Fruit fly (Drosophila melanogaster): Measurements from ENCODE around the gene Cht7.

The Cht7 gene

dm6 chr3L:3121769-3122432 lies 15.1 kb upstream of the Cht7 start (continued):
- TF ChIP-seq vfl (GFP tag; optimal IDR thresholded peaks at IDR 0.05), result no peak
- no peak for TF ChIP-seq CG11247 (GFP tag; IDR thresholded peaks at IDR 0.05)
- peak; percentile 57; the same call in 1 of the 4 replicates for TF ChIP-seq chinmo (GFP tag; IDR thresholded peaks at IDR 0.05; ENCODE audit: partially characterized antibody)
- TF ChIP-seq en (GFP tag; optimal IDR thresholded peaks at IDR 0.05), result no peak
- TF ChIP-seq insv (GFP tag; optimal IDR thresholded peaks at IDR 0.05), result no peak
- no peak for TF ChIP-seq CG34376 (GFP tag; optimal IDR thresholded peaks at IDR 0.05)
- peak in 1 of 2 experiments; percentile 41 for TF ChIP-seq Pdp1 (GFP tag; optimal IDR thresholded peaks at IDR 0.05)
- no peak for TF ChIP-seq Nf-YC (tag; optimal IDR thresholded peaks at IDR 0.05)
- no peak for TF ChIP-seq cwo (GFP tag; optimal IDR thresholded peaks at IDR 0.05)
- TF ChIP-seq btn (GFP tag; optimal IDR thresholded peaks at IDR 0.05), result no peak
- TF ChIP-seq jing (GFP tag; optimal IDR thresholded peaks at IDR 0.05), result no peak
- TF ChIP-seq dan (GFP tag; IDR thresholded peaks at IDR 0.05), result no peak
- TF ChIP-seq HLH4C (GFP tag; IDR thresholded peaks at IDR 0.05; ENCODE audit: partially characterized antibody), result peak; percentile 24; the same call in 1 of the 3 replicates
- no peak for TF ChIP-seq Max (GFP tag; optimal IDR thresholded peaks at IDR 0.05)
- no peak for TF ChIP-seq Hr3 (GFP tag; optimal IDR thresholded peaks at IDR 0.05)
- TF ChIP-seq bbx (GFP tag; IDR thresholded peaks at IDR 0.05; ENCODE audit: partially characterized antibody), result peak; percentile 48
- no peak for TF ChIP-seq NC2α (GFP tag; optimal IDR thresholded peaks at IDR 0.05)
- TF ChIP-seq CG10979 (tag; optimal IDR thresholded peaks at IDR 0.05), result no peak
- TF ChIP-seq fru (optimal IDR thresholded peaks at IDR 0.05), result no peak
- no peak for TF ChIP-seq yki (optimal IDR thresholded peaks at IDR 0.05)
- no peak for TF ChIP-seq CG3163 (GFP tag; optimal IDR thresholded peaks at IDR 0.05)
- TF ChIP-seq CG9817 (tag; optimal IDR thresholded peaks at IDR 0.05), result no peak
- TF ChIP-seq run (tag; optimal IDR thresholded peaks at IDR 0.05), result no peak
- peak; percentile 71 for TF ChIP-seq CG6791 (GFP tag; IDR thresholded peaks at IDR 0.05; ENCODE audit: partially characterized antibody)
- no peak for TF ChIP-seq Hr51 (GFP tag; optimal IDR thresholded peaks at IDR 0.05)
- no peak for TF ChIP-seq Eip74EF (GFP tag; optimal IDR thresholded peaks at IDR 0.05)
- no peak for TF ChIP-seq bcd (GFP tag; optimal IDR thresholded peaks at IDR 0.05)
- no peak for TF ChIP-seq HLH3B (GFP tag; IDR thresholded peaks at IDR 0.05)
- no peak for TF ChIP-seq CG12219 (GFP tag; optimal IDR thresholded peaks at IDR 0.05)
- no peak for TF ChIP-seq crol (GFP tag; IDR thresholded peaks at IDR 0.05)
- TF ChIP-seq Dp (GFP tag; optimal IDR thresholded peaks at IDR 0.05), result no peak
- TF ChIP-seq exex (tag; optimal IDR thresholded peaks at IDR 0.05), result peak; percentile 34
- TF ChIP-seq Awh (GFP tag; IDR thresholded peaks at IDR 0.05), result no peak
- no peak for TF ChIP-seq da (GFP tag; optimal IDR thresholded peaks at IDR 0.05)
- TF ChIP-seq lola (GFP tag; optimal IDR thresholded peaks at IDR 0.05), result no peak
- peak; percentile 97 for TF ChIP-seq Bdp1 (GFP tag; optimal IDR thresholded peaks at IDR 0.05)
- no peak for TF ChIP-seq CG18619 (GFP tag; optimal IDR thresholded peaks at IDR 0.05)
- TF ChIP-seq H2.0 (GFP tag; IDR thresholded peaks at IDR 0.05), result no peak
- TF ChIP-seq CG8924 (tag; optimal IDR thresholded peaks at IDR 0.05), result no peak
- no peak for TF ChIP-seq Chrac-16 (GFP tag; optimal IDR thresholded peaks at IDR 0.05)
- no peak for TF ChIP-seq CG11398 (GFP tag; optimal IDR thresholded peaks at IDR 0.05)
- TF ChIP-seq CG9437 (GFP tag; optimal IDR thresholded peaks at IDR 0.05), result no peak
- TF ChIP-seq Spps (tag; optimal IDR thresholded peaks at IDR 0.05), result no peak
- TF ChIP-seq inv (GFP tag; IDR thresholded peaks at IDR 0.05; ENCODE audit: partially characterized antibody), result peak; percentile 10; the same call in 1 of the 2 replicates
- TF ChIP-seq otp (GFP tag; IDR thresholded peaks at IDR 0.05), result no peak
- no peak for TF ChIP-seq fu2 (GFP tag; optimal IDR thresholded peaks at IDR 0.05)
- no peak for TF ChIP-seq gce (GFP tag; IDR thresholded peaks at IDR 0.05)
- TF ChIP-seq CG32772 (GFP tag; IDR thresholded peaks at IDR 0.05), result no peak
- TF ChIP-seq Fer1 (GFP tag; optimal IDR thresholded peaks at IDR 0.05), result no peak
- TF ChIP-seq maf-S (GFP tag; optimal IDR thresholded peaks at IDR 0.05), result no peak

All from whole organism, embryonic.